Fruit fly (Drosophila melanogaster): ENCODE results near the gene sunn.
A peak's percentile ranks its signal among the peaks of the same experiment; 100 is the strongest.

The sunn gene

dm6 chr3L:11689832-11690602, 38.1 kb upstream of the sunn start:
- TF ChIP-seq Ets98B (GFP tag; IDR thresholded peaks at IDR 0.05) (no peak), fd96Ca (GFP tag; IDR thresholded peaks at IDR 0.05) (no peak), Pif1A (GFP tag; optimal IDR thresholded peaks at IDR 0.05) (no peak), CG12605 (GFP tag; IDR thresholded peaks at IDR 0.05) (no peak), CG13204 (GFP tag; optimal IDR thresholded peaks at IDR 0.05) (no peak), CG9948 (tag; optimal IDR thresholded peaks at IDR 0.05) (no peak), CG14655 (GFP tag; optimal IDR thresholded peaks at IDR 0.05) (no peak), CG8301 (tag; optimal IDR thresholded peaks at IDR 0.05) (no peak)

- TF ChIP-seq D1 (tag; optimal IDR thresholded peaks at IDR 0.05) (peak; percentile 12), CG8159 (tag; optimal IDR thresholded peaks at IDR 0.05) (no peak), CG13204 (GFP tag; optimal IDR thresholded peaks at IDR 0.05) (no peak), fd96Ca (GFP tag; IDR thresholded peaks at IDR 0.05) (no peak), CG10348 (GFP tag; IDR thresholded peaks at IDR 0.05) (no peak), CG4496 (GFP tag; IDR thresholded peaks at IDR 0.05) (no peak), CG8301 (tag; optimal IDR thresholded peaks at IDR 0.05) (no peak), CG15710 (tag; optimal IDR thresholded peaks at IDR 0.05) (no peak)
Measured at dm6 chr3L:11691203-11691797, 36.8 kb upstream of the sunn start, which contains the start of the genes Pldn and CG14135. Gene Pldn (minus strand): TSS chr3L:11691399. Gene CG14135 (plus strand): TSS chr3L:11691571.

dm6 chr3L:11692853-11693252, 35.3 kb upstream of the sunn start:
- TF ChIP-seq CG8159 (tag; optimal IDR thresholded peaks at IDR 0.05), result no peak
- TF ChIP-seq Pif1A (GFP tag; optimal IDR thresholded peaks at IDR 0.05), result no peak
- no peak for TF ChIP-seq CG4496 (GFP tag; IDR thresholded peaks at IDR 0.05)
- no peak for TF ChIP-seq D1 (tag; optimal IDR thresholded peaks at IDR 0.05)
- TF ChIP-seq CG9948 (tag; optimal IDR thresholded peaks at IDR 0.05), result no peak
- TF ChIP-seq CG34367 (tag; optimal IDR thresholded peaks at IDR 0.05), result no peak
- TF ChIP-seq fd96Ca (GFP tag; IDR thresholded peaks at IDR 0.05), result no peak
- no peak for TF ChIP-seq Snoo (tag; optimal IDR thresholded peaks at IDR 0.05)
- no peak for TF ChIP-seq CG17806 (tag; optimal IDR thresholded peaks at IDR 0.05)
- TF ChIP-seq CG8301 (tag; optimal IDR thresholded peaks at IDR 0.05), result no peak
- no peak for TF ChIP-seq Pif1B (GFP tag; optimal IDR thresholded peaks at IDR 0.05)
- TF ChIP-seq EcR (GFP tag; optimal IDR thresholded peaks at IDR 0.05), result no peak
- TF ChIP-seq rn (GFP tag; IDR thresholded peaks at IDR 0.05), result no peak
- no peak for TF ChIP-seq CG15710 (tag; optimal IDR thresholded peaks at IDR 0.05)
- TF ChIP-seq gl (tag; optimal IDR thresholded peaks at IDR 0.05), result no peak
- no peak for TF ChIP-seq CG32121 (GFP tag; IDR thresholded peaks at IDR 0.05)
- no peak for TF ChIP-seq CG14655 (GFP tag; optimal IDR thresholded peaks at IDR 0.05)

- TF ChIP-seq CG17806 (tag; optimal IDR thresholded peaks at IDR 0.05) (no peak), EcR (GFP tag; optimal IDR thresholded peaks at IDR 0.05) (peak; percentile 38), Ets98B (GFP tag; IDR thresholded peaks at IDR 0.05) (no peak), CG9948 (tag; optimal IDR thresholded peaks at IDR 0.05) (no peak)
Measured at dm6 chr3L:11695063-11695462, 33.1 kb upstream of the sunn start.

dm6 chr3L:11695827-11696226, 32.3 kb upstream of the sunn start:
- no peak for TF ChIP-seq EcR (GFP tag; optimal IDR thresholded peaks at IDR 0.05)
- no peak for TF ChIP-seq rn (GFP tag; IDR thresholded peaks at IDR 0.05)
- TF ChIP-seq gl (tag; optimal IDR thresholded peaks at IDR 0.05), result no peak
- no peak for TF ChIP-seq CG9948 (tag; optimal IDR thresholded peaks at IDR 0.05)
- TF ChIP-seq CG32121 (GFP tag; IDR thresholded peaks at IDR 0.05), result no peak

dm6 chr3L:11696294-11697116, 31.6 kb upstream of the sunn start, which contains the start of gene Dph1:
Gene Dph1 (minus strand): TSS chr3L:11696963.
- peak; percentile 96 for TF ChIP-seq CG32121 (GFP tag; IDR thresholded peaks at IDR 0.05)
- TF ChIP-seq CG14655 (GFP tag; optimal IDR thresholded peaks at IDR 0.05), result peak; percentile 95
- peak; percentile 91 for TF ChIP-seq Pif1B (GFP tag; optimal IDR thresholded peaks at IDR 0.05)
- peak; percentile 95 for TF ChIP-seq CG8301 (tag; optimal IDR thresholded peaks at IDR 0.05)
- peak; percentile 86 for TF ChIP-seq CG15710 (tag; optimal IDR thresholded peaks at IDR 0.05)
- peak; percentile 92 for TF ChIP-seq CG34367 (tag; optimal IDR thresholded peaks at IDR 0.05)
- TF ChIP-seq Pif1A (GFP tag; optimal IDR thresholded peaks at IDR 0.05), result peak; percentile 95
- peak; percentile 92 for TF ChIP-seq CG12605 (GFP tag; IDR thresholded peaks at IDR 0.05)
- TF ChIP-seq Ets98B (GFP tag; IDR thresholded peaks at IDR 0.05), result peak; percentile 95
- peak; percentile 72 for TF ChIP-seq D1 (tag; optimal IDR thresholded peaks at IDR 0.05)
- peak; percentile 91 for TF ChIP-seq CG8159 (tag; optimal IDR thresholded peaks at IDR 0.05)
- peak; percentile 97 for TF ChIP-seq fd96Ca (GFP tag; IDR thresholded peaks at IDR 0.05)
- peak; percentile 87 for TF ChIP-seq gl (tag; optimal IDR thresholded peaks at IDR 0.05)
- TF ChIP-seq rn (GFP tag; IDR thresholded peaks at IDR 0.05), result peak; percentile 82
- TF ChIP-seq CG13204 (GFP tag; optimal IDR thresholded peaks at IDR 0.05), result no peak
- TF ChIP-seq EcR (GFP tag; optimal IDR thresholded peaks at IDR 0.05), result peak; percentile 93
- peak; percentile 98 for TF ChIP-seq CG4496 (GFP tag; IDR thresholded peaks at IDR 0.05)
- peak; percentile 63 for TF ChIP-seq CG10348 (GFP tag; IDR thresholded peaks at IDR 0.05)
- TF ChIP-seq Snoo (tag; optimal IDR thresholded peaks at IDR 0.05), result peak; percentile 90
- peak; percentile 88 for TF ChIP-seq CG9948 (tag; optimal IDR thresholded peaks at IDR 0.05)
- TF ChIP-seq CG17806 (tag; optimal IDR thresholded peaks at IDR 0.05), result peak; percentile 94

Measured in whole organism, pupa.